Fruit fly (Drosophila melanogaster): ENCODE results near the gene Trs33.

Gene Trs33

DNA sequence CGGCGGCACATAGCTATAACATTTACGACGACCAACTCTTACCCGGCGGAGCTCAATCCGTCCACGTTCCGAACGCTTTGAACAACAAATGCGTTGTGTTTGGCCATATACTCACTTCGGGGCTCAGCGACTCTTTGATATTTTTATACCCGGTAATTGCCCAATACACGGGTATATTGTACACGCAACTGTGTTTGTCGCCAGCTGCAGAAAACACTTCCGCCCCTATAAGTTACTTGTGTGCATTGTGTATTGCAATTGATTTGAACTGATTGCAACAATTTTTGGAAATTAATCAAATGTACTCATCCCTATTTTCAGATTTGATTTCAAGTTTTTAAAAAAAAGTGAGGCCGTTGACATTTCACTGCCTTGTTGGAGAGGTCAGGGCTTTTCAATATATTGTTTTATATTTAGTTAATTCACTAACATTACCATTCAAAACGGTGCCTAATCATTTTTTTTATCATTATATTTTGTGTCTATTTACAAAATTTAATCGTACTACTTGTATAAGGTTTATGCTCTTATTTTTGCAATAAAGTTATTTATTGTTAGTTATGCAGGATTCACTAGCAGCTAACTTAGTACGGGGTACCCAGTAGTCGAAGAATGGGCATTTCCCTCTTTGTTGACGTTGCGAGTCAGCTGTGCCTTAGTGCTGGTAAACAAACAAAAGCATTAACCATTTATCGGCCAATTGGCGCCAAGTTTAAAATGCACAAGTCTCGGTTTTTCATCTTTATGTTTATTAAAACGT lies 7.7 kb downstream of the Trs33 start, which contains the start of gene Nagk (continued):
- TF ChIP-seq fd64A (GFP tag; optimal IDR thresholded peaks at IDR 0.05): no peak
- peak; percentile 16 for TF ChIP-seq YL-1 (GFP tag; optimal IDR thresholded peaks at IDR 0.05)
- peak; percentile 4 for TF ChIP-seq slou (GFP tag; optimal IDR thresholded peaks at IDR 0.05)
- TF ChIP-seq Rfx (GFP tag; IDR thresholded peaks at IDR 0.05): peak; percentile 44
- no peak for TF ChIP-seq CG10565 (GFP tag; optimal IDR thresholded peaks at IDR 0.05)
- no peak for TF ChIP-seq NC2β (GFP tag; optimal IDR thresholded peaks at IDR 0.05)
- peak; percentile 31 for TF ChIP-seq Mes4 (GFP tag; optimal IDR thresholded peaks at IDR 0.05)
- TF ChIP-seq CG6654 (GFP tag; optimal IDR thresholded peaks at IDR 0.05): peak; percentile 11
- peak; percentile 19 for TF ChIP-seq CG8089 (GFP tag; optimal IDR thresholded peaks at IDR 0.05)
- TF ChIP-seq gcm (GFP tag; optimal IDR thresholded peaks at IDR 0.05): peak; percentile 92
- TF ChIP-seq Elba2 (GFP tag; optimal IDR thresholded peaks at IDR 0.05): peak; percentile 10
- TF ChIP-seq CrebB (tag; optimal IDR thresholded peaks at IDR 0.05): peak; percentile 40
- peak; percentile 24 for TF ChIP-seq fu2 (GFP tag; optimal IDR thresholded peaks at IDR 0.05)
- TF ChIP-seq tup (GFP tag; optimal IDR thresholded peaks at IDR 0.05): no peak
- peak; percentile 14 for TF ChIP-seq trem (tag; optimal IDR thresholded peaks at IDR 0.05)
- TF ChIP-seq Abd-B (GFP tag; optimal IDR thresholded peaks at IDR 0.05): no peak
- peak; percentile 4 for TF ChIP-seq CG30020 (tag; optimal IDR thresholded peaks at IDR 0.05)

DNA sequence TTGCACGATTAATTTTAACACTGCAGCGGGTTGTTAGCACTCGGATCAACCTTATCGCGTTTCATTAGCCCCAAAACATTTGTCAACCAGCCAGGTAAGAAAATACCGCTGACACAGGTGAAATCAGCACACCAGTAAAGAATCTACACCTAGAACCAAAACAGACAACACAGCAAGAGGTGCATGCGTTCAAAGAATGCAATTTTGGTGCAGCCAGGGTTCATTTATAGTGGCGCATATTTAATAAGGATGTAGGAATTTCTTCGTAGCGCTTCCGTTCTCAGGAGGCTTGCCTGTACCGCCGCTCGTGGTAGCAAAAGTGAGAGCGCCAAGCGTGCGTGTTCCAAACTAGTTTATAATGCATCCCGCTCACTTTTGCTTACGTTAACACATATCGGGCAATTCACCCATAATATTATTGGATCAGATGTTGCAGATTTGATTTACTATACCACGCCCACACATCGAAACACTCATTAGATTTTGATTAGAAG lies 8.3 kb downstream of the Trs33 start:
- TF ChIP-seq tll (GFP tag; optimal IDR thresholded peaks at IDR 0.05) (no peak), Stat92E (GFP tag; optimal IDR thresholded peaks at IDR 0.05) (no peak), ase (GFP tag; IDR thresholded peaks at IDR 0.05) (no peak), CrebB (tag; optimal IDR thresholded peaks at IDR 0.05) (no peak), Trl (optimal IDR thresholded peaks at IDR 0.05) (peak in 1 of 2 experiments; percentile 27), Trl (GFP tag; optimal IDR thresholded peaks at IDR 0.05) (no peak), ftz-f1 (GFP tag; optimal IDR thresholded peaks at IDR 0.05) (no peak), Dek (tag; optimal IDR thresholded peaks at IDR 0.05) (no peak), Lim3 (GFP tag; IDR thresholded peaks at IDR 0.05) (no peak), CoRest (tag; optimal IDR thresholded peaks at IDR 0.05) (no peak), CG10565 (GFP tag; optimal IDR thresholded peaks at IDR 0.05) (no peak), eyg (GFP tag; optimal IDR thresholded peaks at IDR 0.05) (no peak), NC2α (GFP tag; optimal IDR thresholded peaks at IDR 0.05) (no peak), CG17359 (tag; optimal IDR thresholded peaks at IDR 0.05) (no peak), ash1 (GFP tag; optimal IDR thresholded peaks at IDR 0.05) (no peak), zfh2 (GFP tag; optimal IDR thresholded peaks at IDR 0.05) (no peak), toy (GFP tag; IDR thresholded peaks at IDR 0.05) (no peak), CG11093 (GFP tag; IDR thresholded peaks at IDR 0.05) (0 out of 3 replicates have a peak, but pooled peaks have one; percentile 9), Drgx (GFP tag; IDR thresholded peaks at IDR 0.05) (peak; percentile 64), dati (GFP tag; IDR thresholded peaks at IDR 0.05) (no peak), CG8089 (GFP tag; optimal IDR thresholded peaks at IDR 0.05) (no peak), CG3163 (GFP tag; optimal IDR thresholded peaks at IDR 0.05) (no peak), CG12744 (GFP tag; optimal IDR thresholded peaks at IDR 0.05) (no peak), CG9437 (GFP tag; optimal IDR thresholded peaks at IDR 0.05) (no peak), ab (GFP tag; optimal IDR thresholded peaks at IDR 0.05) (no peak), CG17802 (tag; optimal IDR thresholded peaks at IDR 0.05) (no peak), cato (GFP tag; optimal IDR thresholded peaks at IDR 0.05; ENCODE audit: borderline replicate concordance) (no peak), wor (GFP tag; IDR thresholded peaks at IDR 0.05) (no peak), lola (GFP tag; optimal IDR thresholded peaks at IDR 0.05) (no peak), CG32772 (GFP tag; IDR thresholded peaks at IDR 0.05) (no peak), Nf-YC (tag; optimal IDR thresholded peaks at IDR 0.05) (no peak), trem (tag; optimal IDR thresholded peaks at IDR 0.05) (no peak), tgo (GFP tag; IDR thresholded peaks at IDR 0.05) (peak; percentile 25; the same call in 2 of the 3 replicates), CG33213 (GFP tag; optimal IDR thresholded peaks at IDR 0.05) (no peak), bsh (GFP tag; optimal IDR thresholded peaks at IDR 0.05) (no peak)

Data from whole organism, embryonic.